Worm (Caenorhabditis elegans): ENCODE data around the gene C49C8.8.
A peak's percentile ranks its signal among the peaks of the same experiment; 100 is the strongest.

Gene C49C8.8

ce11 chrIV:8651835-8652234, at the start of gene C49C8.8:
Gene C49C8.8, plus strand, starts transcription at chrIV:8652135.
- TF ChIP-seq zip-5 (tag; optimal IDR thresholded peaks at IDR 0.05) (no peak), K02D7.2 (tag; optimal IDR thresholded peaks at IDR 0.05) (no peak), che-1 (tag; optimal IDR thresholded peaks at IDR 0.05) (no peak), ahr-1 (tag; optimal IDR thresholded peaks at IDR 0.05) (no peak), nhr-232 (tag; optimal IDR thresholded peaks at IDR 0.05) (no peak), ceh-30 (tag; optimal IDR thresholded peaks at IDR 0.05) (no peak), madf-2 (tag; optimal IDR thresholded peaks at IDR 0.05) (no peak), ceh-24 (tag; optimal IDR thresholded peaks at IDR 0.05) (no peak)

ce11 chrIV:8602877-8603276, 49.1 kb upstream of the C49C8.8 start, which contains the start of gene Y59H11AR.10:
Gene Y59H11AR.10, plus strand, starts transcription at chrIV:8603177.
- TF ChIP-seq zip-5 (tag; optimal IDR thresholded peaks at IDR 0.05) (no peak), ets-4 (tag; optimal IDR thresholded peaks at IDR 0.05) (no peak), pax-1 (tag; optimal IDR thresholded peaks at IDR 0.05) (no peak), gmeb-2 (tag; optimal IDR thresholded peaks at IDR 0.05) (no peak), unc-42 (tag; optimal IDR thresholded peaks at IDR 0.05) (no peak), F13H6.1 (tag; optimal IDR thresholded peaks at IDR 0.05) (no peak), ceh-34 (tag; optimal IDR thresholded peaks at IDR 0.05) (no peak), lim-6 (tag; optimal IDR thresholded peaks at IDR 0.05) (no peak)

ce11 chrIV:8605217-8605616, 46.7 kb upstream of the C49C8.8 start:
- TF ChIP-seq sox-4 (tag; optimal IDR thresholded peaks at IDR 0.05) = no peak
- peak; percentile 63 for TF ChIP-seq ceh-18 (tag; optimal IDR thresholded peaks at IDR 0.05)
- TF ChIP-seq elt-4 (tag; optimal IDR thresholded peaks at IDR 0.05) = no peak
- no peak for TF ChIP-seq tbx-7 (tag; optimal IDR thresholded peaks at IDR 0.05)
- no peak for TF ChIP-seq npax-4 (tag; optimal IDR thresholded peaks at IDR 0.05)
- TF ChIP-seq C08G9.2 (tag; optimal IDR thresholded peaks at IDR 0.05) = no peak
- no peak for TF ChIP-seq hlh-8 (tag; optimal IDR thresholded peaks at IDR 0.05)
- TF ChIP-seq pax-1 (tag; optimal IDR thresholded peaks at IDR 0.05) = no peak
- TF ChIP-seq ceh-9 (tag; optimal IDR thresholded peaks at IDR 0.05) = no peak
- no peak for TF ChIP-seq madf-2 (tag; optimal IDR thresholded peaks at IDR 0.05)
- no peak for TF ChIP-seq odd-2 (tag; optimal IDR thresholded peaks at IDR 0.05)
- TF ChIP-seq ztf-16 (tag; optimal IDR thresholded peaks at IDR 0.05) = no peak
- no peak for TF ChIP-seq Y22D7AL.16 (tag; optimal IDR thresholded peaks at IDR 0.05)
- no peak for TF ChIP-seq tbx-2 (tag; optimal IDR thresholded peaks at IDR 0.05)
- TF ChIP-seq dve-1 (tag; optimal IDR thresholded peaks at IDR 0.05) = no peak
- TF ChIP-seq unc-55 (GFP tag; optimal IDR thresholded peaks at IDR 0.05) = peak; percentile 16

- no peak for TF ChIP-seq ceh-30 (tag; optimal IDR thresholded peaks at IDR 0.05)
- no peak for TF ChIP-seq Y22D7AL.16 (tag; optimal IDR thresholded peaks at IDR 0.05)
- TF ChIP-seq hlh-30 (tag; optimal IDR thresholded peaks at IDR 0.05; ENCODE audit: insufficient read depth) = no peak
- TF ChIP-seq elt-4 (tag; optimal IDR thresholded peaks at IDR 0.05) = no peak
- no peak for TF ChIP-seq madf-2 (tag; optimal IDR thresholded peaks at IDR 0.05)
- TF ChIP-seq T23F11.4 (GFP tag; optimal IDR thresholded peaks at IDR 0.05) = no peak
- no peak for TF ChIP-seq fkh-10 (GFP tag; optimal IDR thresholded peaks at IDR 0.05)
- no peak for TF ChIP-seq dve-1 (tag; optimal IDR thresholded peaks at IDR 0.05)
- TF ChIP-seq sox-2 (GFP tag; IDR thresholded peaks at IDR 0.05) = no peak
- no peak for TF ChIP-seq hlh-15 (tag; optimal IDR thresholded peaks at IDR 0.05)
- TF ChIP-seq fax-1 (tag; optimal IDR thresholded peaks at IDR 0.05) = no peak
- no peak for TF ChIP-seq fkh-6 (tag; optimal IDR thresholded peaks at IDR 0.05)
- no peak for TF ChIP-seq ceh-45 (GFP tag; IDR thresholded peaks at IDR 0.05)
- no peak for TF ChIP-seq ref-2 (tag; optimal IDR thresholded peaks at IDR 0.05)
- TF ChIP-seq ceh-18 (tag; optimal IDR thresholded peaks at IDR 0.05) = no peak
- no peak for TF ChIP-seq ama-1 (optimal IDR thresholded peaks at IDR 0.05)
- TF ChIP-seq ceh-24 (tag; optimal IDR thresholded peaks at IDR 0.05) = no peak
These were observed 43.7 kb upstream of the C49C8.8 start for ce11 chrIV:8608204-8608603.
